Worm (Caenorhabditis elegans): ENCODE results near the gene nphp-4.

Gene nphp-4

DNA sequence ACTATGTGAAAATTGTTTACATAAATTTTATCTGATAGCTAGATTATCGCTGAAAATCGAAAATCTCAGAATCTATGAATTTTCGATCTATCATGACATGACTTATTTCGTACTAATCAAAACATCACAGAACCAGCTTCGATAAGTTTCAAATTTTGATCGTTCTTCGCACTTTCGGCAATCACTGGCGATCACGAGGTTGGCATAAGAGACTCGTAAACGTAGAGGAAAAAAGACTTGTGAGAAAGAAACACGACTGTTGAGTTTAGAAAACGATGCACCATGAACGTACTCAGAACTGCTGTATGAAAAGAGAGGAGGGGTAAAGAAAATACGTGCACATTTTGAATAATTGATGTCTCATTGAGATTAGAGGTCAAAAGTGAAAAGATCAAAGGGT is 19.6 kb downstream of the nphp-4 start:
- TF ChIP-seq ceh-83 (GFP tag; optimal IDR thresholded peaks at IDR 0.05): no peak
- TF ChIP-seq ceh-43 (GFP tag; optimal IDR thresholded peaks at IDR 0.05): no peak
- TF ChIP-seq elt-3 (tag; optimal IDR thresholded peaks at IDR 0.05): no peak
- no peak for TF ChIP-seq snpc-4 (tag; optimal IDR thresholded peaks at IDR 0.05)
- no peak for TF ChIP-seq ztf-11 (tag; optimal IDR thresholded peaks at IDR 0.05)
- no peak for TF ChIP-seq ceh-39 (tag; optimal IDR thresholded peaks at IDR 0.05)
- no peak for TF ChIP-seq lsy-2 (tag; optimal IDR thresholded peaks at IDR 0.05)
- no peak for TF ChIP-seq unc-120 (tag; optimal IDR thresholded peaks at IDR 0.05; ENCODE audit: poor library complexity, severe bottlenecking)
- TF ChIP-seq sem-2 (GFP tag; optimal IDR thresholded peaks at IDR 0.05): no peak
- no peak for TF ChIP-seq elt-1 (tag; optimal IDR thresholded peaks at IDR 0.05; ENCODE audit: borderline replicate concordance, insufficient read depth)
- TF ChIP-seq lin-13 (tag; optimal IDR thresholded peaks at IDR 0.05): no peak
- TF ChIP-seq mep-1 (tag; optimal IDR thresholded peaks at IDR 0.05): no peak

DNA sequence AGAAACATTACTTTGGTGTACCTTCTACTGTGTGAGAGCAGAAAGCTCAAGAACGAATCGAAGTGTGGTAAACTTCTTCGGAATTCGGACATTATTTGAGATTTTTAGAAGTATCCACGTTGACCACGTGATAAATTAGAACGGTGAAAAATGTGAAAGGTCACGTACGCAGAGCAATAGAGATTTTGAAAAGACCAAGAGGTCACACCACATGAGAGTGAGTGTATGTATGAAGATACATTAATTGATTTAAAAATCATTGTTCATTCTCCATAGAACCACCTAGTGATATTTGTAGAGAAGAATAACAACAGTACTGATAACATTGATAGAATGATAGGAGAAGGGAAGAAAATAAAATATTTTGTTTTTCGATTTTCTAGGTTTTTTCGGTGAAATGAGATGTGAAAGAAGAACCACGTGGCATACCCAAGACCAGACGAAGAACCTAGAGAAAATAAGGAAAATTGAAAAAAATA is 21.0 kb downstream of the nphp-4 start, which contains the start of gene pyc-1:
Gene pyc-1, minus strand, starts transcription at position 69 of the 479 bp plus-strand sequence.
- no peak for TF ChIP-seq sem-2 (GFP tag; optimal IDR thresholded peaks at IDR 0.05)
- no peak for TF ChIP-seq ztf-11 (tag; optimal IDR thresholded peaks at IDR 0.05)
- TF ChIP-seq nhr-28 (tag; optimal IDR thresholded peaks at IDR 0.05): no peak
- TF ChIP-seq tbx-8 (GFP tag; optimal IDR thresholded peaks at IDR 0.05): no peak
- no peak for TF ChIP-seq nhr-12 (tag; optimal IDR thresholded peaks at IDR 0.05)
- TF ChIP-seq flh-1 (GFP tag; optimal IDR thresholded peaks at IDR 0.05): no peak
- TF ChIP-seq mab-5 (tag; optimal IDR thresholded peaks at IDR 0.05): no peak
- no peak for TF ChIP-seq sptf-1 (tag; optimal IDR thresholded peaks at IDR 0.05)
- no peak for TF ChIP-seq drap-1 (GFP tag; optimal IDR thresholded peaks at IDR 0.05)
- no peak for TF ChIP-seq unc-39 (tag; optimal IDR thresholded peaks at IDR 0.05)
- TF ChIP-seq ceh-83 (GFP tag; optimal IDR thresholded peaks at IDR 0.05): no peak

DNA sequence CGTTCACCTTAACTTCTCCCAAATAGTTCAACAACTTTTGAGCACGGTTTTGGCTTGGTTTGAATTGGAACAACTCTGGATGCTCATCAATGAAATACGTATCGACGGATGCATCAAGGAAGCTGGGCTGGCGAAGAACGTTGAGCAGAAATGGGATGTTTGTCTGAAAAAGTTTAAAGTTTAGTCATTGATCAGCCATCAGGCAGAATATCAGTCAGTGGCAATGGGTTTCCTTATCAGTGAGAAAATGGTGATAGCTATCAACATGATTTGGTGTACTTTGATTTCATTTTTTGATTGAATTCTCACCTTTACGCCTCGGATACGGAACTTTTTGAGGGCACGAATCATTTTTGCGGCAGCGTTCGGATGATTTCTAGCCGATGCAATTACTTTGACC is 23.0 kb downstream of the nphp-4 start:
- TF ChIP-seq hlh-1 (tag; optimal IDR thresholded peaks at IDR 0.05) (no peak), M03D4.4 (tag; optimal IDR thresholded peaks at IDR 0.05) (no peak), unc-39 (tag; optimal IDR thresholded peaks at IDR 0.05) (no peak), sem-2 (GFP tag; optimal IDR thresholded peaks at IDR 0.05) (no peak), pha-4 (tag; optimal IDR thresholded peaks at IDR 0.05) (no peak), ceh-39 (tag; optimal IDR thresholded peaks at IDR 0.05) (no peak), lin-32 (GFP tag; optimal IDR thresholded peaks at IDR 0.05) (no peak), tbx-8 (GFP tag; optimal IDR thresholded peaks at IDR 0.05) (no peak), nhr-76 (tag; optimal IDR thresholded peaks at IDR 0.05) (no peak), nhr-2 (tag; optimal IDR thresholded peaks at IDR 0.05) (no peak), ham-2 (GFP tag; optimal IDR thresholded peaks at IDR 0.05) (no peak), nhr-237 (tag; optimal IDR thresholded peaks at IDR 0.05) (no peak), mls-2 (tag; optimal IDR thresholded peaks at IDR 0.05) (no peak), nhr-12 (tag; optimal IDR thresholded peaks at IDR 0.05) (no peak), lin-13 (tag; optimal IDR thresholded peaks at IDR 0.05) (no peak), unc-120 (tag; optimal IDR thresholded peaks at IDR 0.05; ENCODE audit: poor library complexity, severe bottlenecking) (no peak), cnd-1 (tag; optimal IDR thresholded peaks at IDR 0.05) (no peak)

DNA sequence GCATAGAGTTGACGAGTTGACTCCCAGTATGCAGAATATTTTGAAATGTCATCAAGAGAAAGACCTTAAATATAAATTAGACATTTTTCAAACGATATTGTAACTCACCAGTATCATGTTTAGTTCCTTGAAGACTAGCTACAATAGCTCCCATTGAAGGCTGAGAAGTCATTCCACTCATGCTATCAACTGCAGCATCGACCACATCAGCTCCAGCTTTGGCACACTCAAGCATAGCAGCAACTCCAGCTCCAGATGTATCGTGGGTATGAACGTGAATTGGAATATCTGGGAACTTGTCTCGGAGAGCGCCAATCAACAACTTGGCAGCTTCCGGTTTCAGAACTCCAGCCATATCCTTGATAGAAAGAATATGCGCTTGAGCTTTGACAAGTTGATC is 24.1 kb downstream of the nphp-4 start:
- TF ChIP-seq pha-4 (tag; optimal IDR thresholded peaks at IDR 0.05) (no peak), elt-3 (tag; optimal IDR thresholded peaks at IDR 0.05) (no peak), elt-1 (tag; optimal IDR thresholded peaks at IDR 0.05; ENCODE audit: borderline replicate concordance, insufficient read depth) (no peak), nhr-237 (tag; optimal IDR thresholded peaks at IDR 0.05) (no peak), M03D4.4 (tag; optimal IDR thresholded peaks at IDR 0.05) (no peak), zip-8 (tag; optimal IDR thresholded peaks at IDR 0.05) (no peak), mep-1 (tag; optimal IDR thresholded peaks at IDR 0.05) (no peak), unc-62 (GFP tag; optimal IDR thresholded peaks at IDR 0.05) (no peak), ztf-11 (tag; optimal IDR thresholded peaks at IDR 0.05) (no peak), blmp-1 (tag; optimal IDR thresholded peaks at IDR 0.05) (no peak), lsy-2 (tag; optimal IDR thresholded peaks at IDR 0.05) (no peak), mab-5 (tag; optimal IDR thresholded peaks at IDR 0.05) (no peak), snpc-4 (tag; optimal IDR thresholded peaks at IDR 0.05) (no peak), lin-32 (GFP tag; optimal IDR thresholded peaks at IDR 0.05) (no peak)
